Fruit fly (Drosophila melanogaster) whole organism, embryonic: ENCODE data around the gene CG10550.
A peak's percentile ranks its signal among the peaks of the same experiment; 100 is the strongest.

Experiments
- Adf1 ChIP-seq: fragments of 200-800 bp; sonication (Bioruptor generic); IDR thresholded peaks from 2 replicates; pipeline ENCODE4 v1.3.6; 2022; ENCODE audit warnings: missing biosample characterization, missing genetic modification characterization
- Antp ChIP-seq: fragments of 200-800 bp; sonication (Bioruptor generic); optimal IDR thresholded peaks from 3 replicates; lab custom pipeline; 2016; ENCODE audit warnings: missing biosample characterization, missing genetic modification characterization
- Atf-2 ChIP-seq: fragments of 200-800 bp; sonication (Bioruptor generic); optimal IDR thresholded peaks from 2 replicates; lab custom pipeline; 2016; ENCODE audit warnings: missing biosample characterization, missing genetic modification characterization
- BEAF-32 ChIP-seq: fragments of 200-800 bp; sonication (Bioruptor generic); optimal IDR thresholded peaks from 3 replicates; lab custom pipeline; 2017; ENCODE audit warnings: missing biosample characterization, missing genetic modification characterization, mild to moderate bottlenecking, moderate library complexity, missing genetic modification reagents
- CG10565 ChIP-seq: fragments of 200-800 bp; sonication (Bioruptor generic); optimal IDR thresholded peaks from 3 replicates; lab custom pipeline; 2016; ENCODE audit warnings: missing biosample characterization, mild to moderate bottlenecking, missing genetic modification characterization
- CG10979 ChIP-seq: fragments of 200-800 bp; sonication (Bioruptor generic); optimal IDR thresholded peaks from 2 replicates; lab custom pipeline; 2018; ENCODE audit warnings: missing biosample characterization, mild to moderate bottlenecking, missing genetic modification characterization, moderate library complexity
- CG11247 ChIP-seq: fragments of 200-800 bp; sonication (Bioruptor generic); IDR thresholded peaks from 2 replicates; pipeline ENCODE4 v1.3.6; 2022; ENCODE audit warnings: missing biosample characterization, missing genetic modification characterization
- CG12155 ChIP-seq: fragments of 200-800 bp; sonication (Bioruptor generic); optimal IDR thresholded peaks from 3 replicates; lab custom pipeline; 2016; ENCODE audit warnings: missing biosample characterization, missing genetic modification characterization
- CG12769 ChIP-seq: fragments of 200-800 bp; sonication (Bioruptor generic); optimal IDR thresholded peaks from 2 replicates; lab custom pipeline; 2019; ENCODE audit warnings: missing biosample characterization, mild to moderate bottlenecking, missing genetic modification characterization, moderate library complexity
- CG13296 ChIP-seq: fragments of 200-800 bp; sonication (Bioruptor generic); optimal IDR thresholded peaks from 3 replicates; lab custom pipeline; 2018; ENCODE audit warnings: missing biosample characterization, mild to moderate bottlenecking, missing genetic modification characterization
- CG13775 ChIP-seq: fragments of 200-800 bp; sonication (Bioruptor generic); optimal IDR thresholded peaks from 3 replicates; lab custom pipeline; 2017; ENCODE audit warnings: missing biosample characterization, mild to moderate bottlenecking, missing genetic modification characterization
- CG13894 ChIP-seq: fragments of 200-800 bp; sonication (Bioruptor generic); optimal IDR thresholded peaks from 3 replicates; lab custom pipeline; 2018; ENCODE audit warnings: missing biosample characterization, mild to moderate bottlenecking, missing genetic modification characterization, moderate library complexity
- CG14014 ChIP-seq: fragments of 200-800 bp; sonication (Bioruptor generic); IDR thresholded peaks from 2 replicates; pipeline ENCODE4 v1.3.6; 2022; ENCODE audit warnings: missing biosample characterization, missing genetic modification characterization
- CG14050 ChIP-seq: fragments of 200-800 bp; sonication (Bioruptor generic); IDR thresholded peaks from 3 replicates; pipeline ENCODE4 v1.3.6; 2022; ENCODE audit warnings: missing biosample characterization, missing genetic modification characterization
- CG15269 ChIP-seq: fragments of 200-800 bp; sonication (Bioruptor generic); optimal IDR thresholded peaks from 2 replicates; lab custom pipeline; 2018; ENCODE audit warnings: missing biosample characterization, mild to moderate bottlenecking, missing genetic modification characterization, moderate library complexity
- CG15514 ChIP-seq: fragments of 200-800 bp; sonication (Bioruptor generic); optimal IDR thresholded peaks from 3 replicates; lab custom pipeline; 2017; ENCODE audit warnings: missing biosample characterization, missing genetic modification characterization, mild to moderate bottlenecking, moderate library complexity, missing genetic modification reagents
- CG17385 ChIP-seq: fragments of 200-800 bp; sonication (Bioruptor generic); optimal IDR thresholded peaks from 3 replicates; lab custom pipeline; 2018; ENCODE audit warnings: missing biosample characterization, mild to moderate bottlenecking, missing genetic modification characterization
- CG17612 ChIP-seq: fragments of 200-800 bp; sonication (Bioruptor generic); IDR thresholded peaks from 2 replicates; pipeline ENCODE4 v1.3.6; 2022; ENCODE audit warnings: missing biosample characterization, missing genetic modification characterization
- CG18764 ChIP-seq: fragments of 200-800 bp; sonication (Bioruptor generic); optimal IDR thresholded peaks from 3 replicates; lab custom pipeline; 2016; ENCODE audit warnings: missing biosample characterization, missing genetic modification characterization
- CG2120 ChIP-seq: fragments of 200-800 bp; sonication (Bioruptor generic); optimal IDR thresholded peaks from 3 replicates; lab custom pipeline; 2016; ENCODE audit warnings: missing biosample characterization, missing genetic modification characterization
- CG2199 ChIP-seq: fragments of 200-800 bp; sonication (Bioruptor generic); IDR thresholded peaks from 3 replicates; pipeline ENCODE4 v1.3.6; 2022; ENCODE audit warnings: missing biosample characterization, missing genetic modification characterization
- CG2875 ChIP-seq: fragments of 200-800 bp; sonication (Bioruptor generic); optimal IDR thresholded peaks from 2 replicates; lab custom pipeline; 2017; ENCODE audit warnings: missing biosample characterization, mild to moderate bottlenecking, missing genetic modification characterization, missing genetic modification reagents
- CG3407 ChIP-seq: fragments of 200-800 bp; sonication (Bioruptor generic); optimal IDR thresholded peaks from 2 replicates; lab custom pipeline; 2018; ENCODE audit warnings: missing biosample characterization, mild to moderate bottlenecking, missing genetic modification characterization
- CG4328 ChIP-seq: fragments of 200-800 bp; sonication (Bioruptor generic); optimal IDR thresholded peaks from 3 replicates; lab custom pipeline; 2017; ENCODE audit warnings: missing biosample characterization, missing genetic modification reagents, missing genetic modification characterization
- CG6765 ChIP-seq: fragments of 200-800 bp; sonication (Bioruptor generic); optimal IDR thresholded peaks from 3 replicates; lab custom pipeline; 2017; ENCODE audit warnings: missing biosample characterization, mild to moderate bottlenecking, missing genetic modification characterization
- CG7839 ChIP-seq: fragments of 200-800 bp; sonication (Bioruptor generic); optimal IDR thresholded peaks from 3 replicates; lab custom pipeline; 2018; ENCODE audit warnings: missing biosample characterization, mild to moderate bottlenecking, missing genetic modification characterization, moderate library complexity
- CG7928 ChIP-seq: fragments of 200-800 bp; sonication (Bioruptor generic); optimal IDR thresholded peaks from 2 replicates; lab custom pipeline; 2017; ENCODE audit warnings: missing biosample characterization, mild to moderate bottlenecking, missing genetic modification characterization
- CG8478 ChIP-seq: fragments of >200 bp; optimal IDR thresholded peaks from 2 replicates; lab custom pipeline; 2018
- D19B ChIP-seq: fragments of 200-800 bp; sonication (Bioruptor generic); optimal IDR thresholded peaks from 2 replicates; lab custom pipeline; 2017; ENCODE audit warnings: missing biosample characterization, mild to moderate bottlenecking, missing genetic modification characterization
- Dek ChIP-seq: fragments of 200-800 bp; sonication (Bioruptor generic); optimal IDR thresholded peaks from 3 replicates; lab custom pipeline; 2019; ENCODE audit warnings: missing biosample characterization, mild to moderate bottlenecking, missing genetic modification characterization, moderate library complexity
- HLH3B ChIP-seq: fragments of 200-800 bp; sonication (Bioruptor generic); IDR thresholded peaks from 2 replicates; pipeline ENCODE4 v1.3.6; 2022; ENCODE audit warnings: missing biosample characterization, missing genetic modification characterization
- HLH54F ChIP-seq: fragments of 200-800 bp; sonication (Bioruptor generic); optimal IDR thresholded peaks from 3 replicates; lab custom pipeline; 2016; ENCODE audit warnings: missing biosample characterization, missing genetic modification characterization
- Hey ChIP-seq: fragments of 200-800 bp; sonication (Bioruptor generic); optimal IDR thresholded peaks from 3 replicates; lab custom pipeline; 2018; ENCODE audit warnings: missing biosample characterization, mild to moderate bottlenecking, missing genetic modification characterization
- HmgZ ChIP-seq: fragments of 200-800 bp; sonication (Bioruptor generic); optimal IDR thresholded peaks from 2 replicates; lab custom pipeline; 2018; ENCODE audit warnings: missing biosample characterization, mild to moderate bottlenecking, missing genetic modification characterization
- MBD-R2 ChIP-seq: fragments of 200-800 bp; sonication (Bioruptor generic); IDR thresholded peaks from 2 replicates; pipeline ENCODE4 v1.3.6; 2022; ENCODE audit warnings: missing biosample characterization, missing genetic modification characterization
- Mes4 ChIP-seq: fragments of 200-800 bp; sonication (Bioruptor generic); optimal IDR thresholded peaks from 2 replicates; lab custom pipeline; 2016; ENCODE audit warnings: missing biosample characterization, missing genetic modification characterization
- Pdp1 ChIP-seq, 2 experiments: fragments of 200-800 bp; sonication (Bioruptor generic); optimal IDR thresholded peaks; 3 replicates each; lab custom pipeline; 2016; ENCODE audit warnings: missing biosample characterization in 2 of 2, missing genetic modification characterization in 2 of 2, mild to moderate bottlenecking in 1 of 2, moderate library complexity in 1 of 2
- Side ChIP-seq: fragments of 200-800 bp; sonication (Bioruptor generic); optimal IDR thresholded peaks from 2 replicates; lab custom pipeline; 2016; ENCODE audit warnings: missing biosample characterization, missing genetic modification characterization
- Usf ChIP-seq: fragments of 200-800 bp; sonication (Bioruptor generic); optimal IDR thresholded peaks from 2 replicates; lab custom pipeline; 2017; ENCODE audit warnings: missing genotype, missing biosample characterization, missing genetic modification characterization
- ara ChIP-seq: fragments of 200-800 bp; sonication (Bioruptor generic); IDR thresholded peaks from 2 replicates; pipeline ENCODE4 v1.3.6; 2022; ENCODE audit warnings: missing biosample characterization, missing genetic modification characterization
- ash1 ChIP-seq: fragments of 200-800 bp; sonication (Bioruptor generic); optimal IDR thresholded peaks from 2 replicates; lab custom pipeline; 2018; ENCODE audit warnings: missing biosample characterization, mild to moderate bottlenecking, missing genetic modification characterization
- bowl ChIP-seq: fragments of 200-800 bp; sonication (Bioruptor generic); IDR thresholded peaks from 2 replicates; pipeline ENCODE4 v1.3.6; 2022; ENCODE audit warnings: missing biosample characterization, missing genetic modification characterization
- btn ChIP-seq: fragments of 200-800 bp; sonication (Bioruptor generic); optimal IDR thresholded peaks from 2 replicates; lab custom pipeline; 2016; ENCODE audit warnings: missing biosample characterization, missing genetic modification characterization
- caup ChIP-seq: fragments of 200-800 bp; sonication (Bioruptor generic); optimal IDR thresholded peaks from 3 replicates; lab custom pipeline; 2017; ENCODE audit warnings: missing biosample characterization, mild to moderate bottlenecking, missing genetic modification characterization, moderate library complexity; ENCODE audit not compliant: severe bottlenecking
- fd3F ChIP-seq: fragments of 200-800 bp; sonication (Bioruptor generic); optimal IDR thresholded peaks from 2 replicates; lab custom pipeline; 2018; ENCODE audit warnings: missing biosample characterization, mild to moderate bottlenecking, missing genetic modification characterization, moderate library complexity
- fd96Cb ChIP-seq: fragments of 200-800 bp; sonication (Bioruptor generic); optimal IDR thresholded peaks from 2 replicates; lab custom pipeline; 2018; ENCODE audit warnings: missing biosample characterization, mild to moderate bottlenecking, missing genetic modification characterization, moderate library complexity
- fru ChIP-seq: fragments of >200 bp; optimal IDR thresholded peaks from 2 replicates; lab custom pipeline; 2017
- gem ChIP-seq: fragments of 200-800 bp; sonication (Bioruptor generic); optimal IDR thresholded peaks from 2 replicates; lab custom pipeline; 2019; ENCODE audit warnings: missing biosample characterization, mild to moderate bottlenecking, missing genetic modification characterization, moderate library complexity
- ham ChIP-seq: fragments of 200-800 bp; sonication (Bioruptor generic); IDR thresholded peaks from 2 replicates; pipeline ENCODE4 v1.3.6; 2022; ENCODE audit warnings: missing biosample characterization, missing genetic modification characterization
- knrl ChIP-seq: fragments of 200-800 bp; sonication (Bioruptor generic); IDR thresholded peaks from 3 replicates; pipeline ENCODE4 v1.3.6; 2022; ENCODE audit warnings: missing biosample characterization, missing genetic modification characterization; ENCODE audit not compliant: partially characterized antibody
- ttk ChIP-seq: fragments of 200-800 bp; sonication (Bioruptor generic); IDR thresholded peaks from 2 replicates; pipeline ENCODE4 v2.1.2; 2022; ENCODE audit warnings: missing biosample characterization, missing genetic modification characterization

CG10550 gene

DNA sequence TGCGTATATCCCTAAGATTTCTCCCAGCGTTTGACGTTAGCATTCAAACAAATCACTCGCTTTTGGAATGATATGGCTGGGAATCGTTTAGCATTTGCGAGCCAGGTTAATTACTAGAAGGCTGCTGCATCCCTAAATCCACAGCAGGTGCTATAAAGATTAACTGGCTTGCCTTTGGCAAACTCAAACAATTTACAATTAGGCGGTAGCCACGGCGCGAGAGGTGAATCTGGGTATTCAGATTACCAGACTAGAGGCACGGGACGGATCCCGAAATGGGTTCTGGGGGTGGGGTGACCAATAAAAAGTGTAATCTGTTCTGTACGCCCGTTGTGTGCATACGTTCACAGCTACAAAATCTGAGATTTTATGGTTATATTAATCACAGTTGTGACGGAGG is 27.0 kb downstream of the CG10550 start, which contains the start of gene CG11892 (continued):
- TF ChIP-seq CG2875 (GFP tag; lab: Kevin White, UChicago) (no peak), bowl (no peak), CG10979 (tag; lab: Kevin White, UChicago) (no peak), ara (GFP tag; lab: Robert Waterston, UW) (0 out of 2 replicates have a peak, but pooled peaks have one; percentile 43), CG13296 (GFP tag; lab: Kevin White, UChicago) (peak; percentile 76), ash1 (peak; percentile 45), fru (lab: Kevin White, UChicago) (no peak), CG13775 (GFP tag; lab: Kevin White, UChicago) (no peak), gem (tag; lab: Kevin White, UChicago) (peak; percentile 53), Mes4 (GFP tag; lab: Kevin White, UChicago) (no peak), knrl (GFP tag; lab: Robert Waterston, UW) (no peak), CG12769 (peak; percentile 87), CG3407 (GFP tag; lab: Kevin White, UChicago) (peak; percentile 42), CG12155 (GFP tag; lab: Kevin White, UChicago) (no peak), Antp (GFP tag; lab: Kevin White, UChicago) (no peak), CG17612 (no peak), D19B (no peak), HLH54F (no peak), btn (GFP tag; lab: Kevin White, UChicago) (no peak), CG4328 (GFP tag; lab: Kevin White, UChicago) (peak; percentile 4), Pdp1 (GFP tag; optimal IDR thresholded peaks at IDR 0.05; lab: Kevin White, UChicago) (no peak), Dek (tag; lab: Kevin White, UChicago) (no peak), HmgZ (peak; percentile 32), CG14050 (GFP tag; lab: Robert Waterston, UW) (0 out of 3 replicates have a peak, but pooled peaks have one; percentile 13), CG15269 (tag; lab: Kevin White, UChicago) (peak; percentile 60), CG17385 (GFP tag; lab: Kevin White, UChicago) (peak; percentile 44), CG18764 (GFP tag; lab: Kevin White, UChicago) (no peak), MBD-R2 (GFP tag; lab: Robert Waterston, UW) (no peak), fd96Cb (tag; lab: Kevin White, UChicago) (no peak), Adf1 (GFP tag; lab: Robert Waterston, UW) (no peak), CG6765 (peak; percentile 30), CG14014 (GFP tag; lab: Robert Waterston, UW) (peak; percentile 27; the same call in 1 of the 2 replicates), ttk (GFP tag; lab: Robert Waterston, UW) (no peak), Hey (tag; lab: Kevin White, UChicago) (peak; percentile 53), CG11247 (no peak), CG8478 (lab: Kevin White, UChicago) (no peak), CG2199 (no peak), HLH3B (GFP tag; lab: Robert Waterston, UW) (no peak), CG10565 (GFP tag; lab: Kevin White, UChicago) (no peak), CG13894 (tag; lab: Kevin White, UChicago) (peak; percentile 68), fd3F (GFP tag; lab: Kevin White, UChicago) (peak; percentile 28), Side (no peak), CG7839 (no peak), BEAF-32 (GFP tag; lab: Kevin White, UChicago) (no peak), CG2120 (GFP tag; lab: Kevin White, UChicago) (peak; percentile 44), caup (GFP tag; lab: Kevin White, UChicago) (peak; percentile 58), Atf-2 (no peak), CG15514 (GFP tag; lab: Kevin White, UChicago) (peak; percentile 53), CG7928 (GFP tag; lab: Kevin White, UChicago) (peak; percentile 45), ham (no peak), Usf (GFP tag; lab: Kevin White, UChicago) (no peak)
